Worm (Caenorhabditis elegans): ENCODE results near the gene sre-4.

- TF ChIP-seq elt-1 (tag; optimal IDR thresholded peaks at IDR 0.05): no peak
- TF ChIP-seq nhr-28 (tag; optimal IDR thresholded peaks at IDR 0.05): no peak
- no peak for TF ChIP-seq ztf-4 (tag; optimal IDR thresholded peaks at IDR 0.05)
- no peak for TF ChIP-seq nhr-77 (tag; optimal IDR thresholded peaks at IDR 0.05)
- no peak for TF ChIP-seq fkh-2 (tag; optimal IDR thresholded peaks at IDR 0.05)
- no peak for TF ChIP-seq nhr-237 (tag; optimal IDR thresholded peaks at IDR 0.05)
- TF ChIP-seq lin-39 (tag; optimal IDR thresholded peaks at IDR 0.05): no peak
- TF ChIP-seq nhr-12 (tag; optimal IDR thresholded peaks at IDR 0.05): no peak
- no peak for TF ChIP-seq nhr-11 (tag; optimal IDR thresholded peaks at IDR 0.05)
- TF ChIP-seq fkh-10 (GFP tag; optimal IDR thresholded peaks at IDR 0.05): no peak
- TF ChIP-seq pqm-1 (tag; optimal IDR thresholded peaks at IDR 0.05): no peak
Measured at ce11 chrIV:9810633-9811032, 26.0 kb upstream of the sre-4 start, which contains the start of gene dct-15.
